Fruit fly (Drosophila melanogaster) S2 (cell line): ENCODE data around the gene RpL8.

Experiments used
- CG8478 ChIP-seq: fragments of >200 bp; optimal IDR thresholded peaks from 2 replicates; lab custom pipeline; 2018
- CTCF ChIP-seq, 2 experiments: fragments of >200 bp; optimal IDR thresholded peaks; 2 replicates each; lab custom pipeline; 2018

- no peak for TF ChIP-seq CG8478 (lab: Kevin White, UChicago)
- TF ChIP-seq CTCF (optimal IDR thresholded peaks at IDR 0.05; lab: Kevin White, UChicago), result no peak
Observed at dm6 chr3L:2579557-2580224, 7.6 kb upstream of the RpL8 start.
